Worm (Caenorhabditis elegans): Measurements from ENCODE around the gene ZK418.10.
A peak's percentile ranks its signal among the peaks of the same experiment; 100 is the strongest.
"Not testable (repeated sequence)": the region's sequence is repeated elsewhere in the genome, so short reads cannot be mapped to it uniquely, and the experiment has no call there.

Gene ZK418.10

DNA sequence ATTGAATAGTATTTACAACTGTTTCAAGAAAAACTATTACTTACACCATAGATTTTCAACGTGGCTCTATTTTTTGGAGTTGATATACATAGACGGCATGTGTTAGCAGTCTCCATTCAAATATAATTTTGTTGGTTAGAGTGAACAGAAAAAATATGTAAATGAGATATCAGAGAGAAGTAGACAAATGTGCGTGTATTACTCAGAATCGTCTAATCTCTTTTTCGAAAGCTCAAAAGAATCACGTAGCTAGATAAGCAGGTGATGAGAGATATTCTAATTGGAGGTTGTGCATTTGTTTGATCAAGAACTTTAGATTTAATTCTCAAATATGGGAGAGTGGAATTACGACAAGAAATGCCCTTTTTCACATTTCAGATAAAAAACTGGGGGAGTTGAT, at the start of gene ZK418.10:
Gene ZK418.10 (minus strand): TSS at position 148 of the 400 bp plus-strand sequence.
- TF ChIP-seq skn-1 (tag; optimal IDR thresholded peaks at IDR 0.05) (no peak), nhr-21 (tag; optimal IDR thresholded peaks at IDR 0.05) (peak; percentile 16), nhr-237 (tag; optimal IDR thresholded peaks at IDR 0.05) (no peak), C34F6.9 (tag; optimal IDR thresholded peaks at IDR 0.05) (peak; percentile 33), sma-9 (GFP tag; optimal IDR thresholded peaks at IDR 0.05) (peak; percentile 5), sma-9 (tag; optimal IDR thresholded peaks at IDR 0.05) (no peak), lsy-2 (tag; optimal IDR thresholded peaks at IDR 0.05) (peak in 1 of 2 experiments; percentile 16)

DNA sequence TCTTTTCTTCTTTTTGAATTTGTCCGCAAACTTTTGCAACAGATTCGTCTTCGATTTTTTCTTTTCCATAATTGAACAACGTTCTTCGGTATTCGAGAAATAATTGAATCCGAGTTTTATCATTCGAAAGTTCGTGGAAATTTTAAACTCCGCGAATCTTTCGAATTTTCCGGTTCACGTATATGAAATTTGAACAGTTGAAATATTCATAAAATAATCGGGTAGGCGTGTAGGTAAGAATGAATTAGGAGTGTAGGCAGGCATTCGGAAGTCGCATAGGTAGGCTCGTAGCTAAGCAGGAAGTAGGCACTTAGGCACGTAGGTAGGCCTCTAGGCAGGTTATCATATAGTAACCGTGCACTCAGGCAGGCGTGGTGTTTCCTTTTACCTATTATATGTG, 47.7 kb upstream of the ZK418.10 start, which contains the start of gene B0280.11:
Gene B0280.11 (minus strand): TSS at position 101 of the 400 bp plus-strand sequence.
- TF ChIP-seq sma-9 (GFP tag; optimal IDR thresholded peaks at IDR 0.05) (no peak), sma-9 (tag; optimal IDR thresholded peaks at IDR 0.05) (no peak), nhr-23 (tag; optimal IDR thresholded peaks at IDR 0.05) (no peak), lin-39 (tag; optimal IDR thresholded peaks at IDR 0.05) (no peak), peb-1 (tag; optimal IDR thresholded peaks at IDR 0.05) (no peak), nhr-237 (tag; optimal IDR thresholded peaks at IDR 0.05) (no peak), mdl-1 (tag; optimal IDR thresholded peaks at IDR 0.05) (no peak), dmd-4 (tag; optimal IDR thresholded peaks at IDR 0.05) (no peak), sem-4 (tag; optimal IDR thresholded peaks at IDR 0.05) (no peak), ceh-82 (tag; optimal IDR thresholded peaks at IDR 0.05) (no peak), nhr-12 (tag; optimal IDR thresholded peaks at IDR 0.05) (no peak), ceh-16 (tag; optimal IDR thresholded peaks at IDR 0.05) (no peak)

ce11 chrIII:7136015-7136414, 45.5 kb upstream of the ZK418.10 start, which contains the start of gene B0280.17:
Gene B0280.17 (minus strand): TSS chrIII:7136115.
- TF ChIP-seq crh-2 (tag; optimal IDR thresholded peaks at IDR 0.05) (no peak), snpc-4 (tag; optimal IDR thresholded peaks at IDR 0.05) (no peak)

- TF ChIP-seq unc-55 (GFP tag; optimal IDR thresholded peaks at IDR 0.05) (peak; percentile 55), lsy-2 (tag; optimal IDR thresholded peaks at IDR 0.05) (peak in 1 of 2 experiments; percentile 35), F13H6.1 (tag; optimal IDR thresholded peaks at IDR 0.05) (no peak), C34F6.9 (tag; optimal IDR thresholded peaks at IDR 0.05) (peak; percentile 47), nhr-77 (tag; optimal IDR thresholded peaks at IDR 0.05) (no peak), skn-1 (tag; optimal IDR thresholded peaks at IDR 0.05) (no peak), unc-39 (tag; optimal IDR thresholded peaks at IDR 0.05) (no peak), blmp-1 (tag; optimal IDR thresholded peaks at IDR 0.05; ENCODE audit: insufficient read depth) (no peak), gmeb-1 (tag; optimal IDR thresholded peaks at IDR 0.05) (peak; percentile 7), nhr-10 (tag; optimal IDR thresholded peaks at IDR 0.05) (no peak), fos-1 (tag; optimal IDR thresholded peaks at IDR 0.05) (no peak), mdl-1 (tag; optimal IDR thresholded peaks at IDR 0.05) (no peak)
These were observed 43.1 kb upstream of the ZK418.10 start, which contains the start of the genes pot-1 and ggtb-1 for ce11 chrIII:7133559-7133958. Gene pot-1 (minus strand): TSS chrIII:7133678. Gene ggtb-1 (plus strand): TSS chrIII:7133766.

- not testable (repeated sequence) for TF ChIP-seq nhr-6, nhr-77, lsy-2 (tag; optimal IDR thresholded peaks at IDR 0.05)
These were observed 38.1 kb upstream of the ZK418.10 start, which contains the start of gene viro-2 for ce11 chrIII:7128601-7129000. Gene viro-2 (plus strand): TSS chrIII:7128901.

ce11 chrIII:7124364-7124763, 33.9 kb upstream of the ZK418.10 start, which contains the start of gene B0280.2:
Gene B0280.2 (plus strand): TSS chrIII:7124664.
- TF ChIP-seq ama-1 (optimal IDR thresholded peaks at IDR 0.05) (no peak), ceh-16 (tag; optimal IDR thresholded peaks at IDR 0.05) (no peak), nhr-10 (tag; optimal IDR thresholded peaks at IDR 0.05) (no peak), nhr-25 (tag; optimal IDR thresholded peaks at IDR 0.05) (no peak), sma-3 (GFP tag; optimal IDR thresholded peaks at IDR 0.05) (no peak), sma-9 (GFP tag; optimal IDR thresholded peaks at IDR 0.05) (no peak), sma-9 (tag; optimal IDR thresholded peaks at IDR 0.05) (no peak), snpc-4 (tag; optimal IDR thresholded peaks at IDR 0.05) (no peak), peb-1 (tag; optimal IDR thresholded peaks at IDR 0.05) (no peak), fos-1 (tag; optimal IDR thresholded peaks at IDR 0.05) (no peak), ceh-82 (tag; optimal IDR thresholded peaks at IDR 0.05) (no peak), nhr-6 (tag; optimal IDR thresholded peaks at IDR 0.05) (no peak), nhr-237 (tag; optimal IDR thresholded peaks at IDR 0.05) (no peak), mdl-1 (tag; optimal IDR thresholded peaks at IDR 0.05) (no peak)

Data from whole organism, L2 larva.